Worm (Caenorhabditis elegans) whole organism, late embryonic: ENCODE data around the gene icd-1.

Experiments
- F13H6.1 ChIP-seq: sonication (generic microtip); optimal IDR thresholded peaks from 2 replicates; lab custom pipeline; 2016; ENCODE audit warnings: missing genetic modification characterization, missing compliant biosample characterization
- ceh-48 ChIP-seq: sonication (generic microtip); optimal IDR thresholded peaks from 2 replicates; lab custom pipeline; 2016; ENCODE audit warnings: missing genetic modification characterization, inconsistent platforms, missing compliant biosample characterization
- dmd-4 ChIP-seq: sonication (generic microtip); optimal IDR thresholded peaks from 2 replicates; lab custom pipeline; 2016; ENCODE audit warnings: borderline replicate concordance, missing genetic modification characterization, missing compliant biosample characterization
- fkh-10 ChIP-seq: fragments of 150-350 bp; optimal IDR thresholded peaks from 2 replicates; lab custom pipeline; 2014; ENCODE audit warnings: missing biosample characterization, missing genetic modification reagents, missing genetic modification characterization
- nhr-11 ChIP-seq: fragments of 150-350 bp; optimal IDR thresholded peaks from 2 replicates; lab custom pipeline; 2014; ENCODE audit warnings: missing biosample characterization, missing genetic modification characterization
- pros-1 ChIP-seq: fragments of 150-350 bp; optimal IDR thresholded peaks from 2 replicates; lab custom pipeline; 2014; ENCODE audit warnings: missing biosample characterization, missing genetic modification reagents, missing genetic modification characterization

- TF ChIP-seq F13H6.1 (tag; lab: Kevin White, UChicago) (no peak), nhr-11 (tag; lab: Kevin White, UChicago) (no peak), pros-1 (no peak), ceh-48 (tag; lab: Kevin White, UChicago) (no peak), fkh-10 (GFP tag; lab: Kevin White, UChicago) (no peak), dmd-4 (tag; lab: Kevin White, UChicago) (no peak)
These were observed 42.4 kb upstream of the icd-1 start, which contains the start of gene T19D12.4 for ce11 chrII:6630811-6631210.
